Worm (Caenorhabditis elegans): ENCODE results near the gene sip-1.

- TF ChIP-seq pag-3 (tag; optimal IDR thresholded peaks at IDR 0.05; ENCODE audit: borderline replicate concordance) (no peak), ama-1 (optimal IDR thresholded peaks at IDR 0.05) (no peak), pha-4 (tag; optimal IDR thresholded peaks at IDR 0.05) (no peak), dve-1 (tag; optimal IDR thresholded peaks at IDR 0.05) (no peak), ceh-9 (tag; optimal IDR thresholded peaks at IDR 0.05) (no peak), lin-11 (tag; optimal IDR thresholded peaks at IDR 0.05) (no peak), madf-2 (tag; optimal IDR thresholded peaks at IDR 0.05) (no peak), pat-9 (tag; optimal IDR thresholded peaks at IDR 0.05) (no peak), eyg-1 (tag; optimal IDR thresholded peaks at IDR 0.05) (no peak), rnt-1 (tag; optimal IDR thresholded peaks at IDR 0.05) (no peak), fkh-10 (GFP tag; optimal IDR thresholded peaks at IDR 0.05) (no peak), K02D7.2 (tag; optimal IDR thresholded peaks at IDR 0.05) (no peak)
Measured at ce11 chrIII:10463653-10464052, 42.9 kb downstream of the sip-1 start.

All from whole organism, late embryonic.